Fruit fly (Drosophila melanogaster) whole organism, larva: ENCODE measurements around the gene Cyp40.

ENCODE experiments used
- noc ChIP-seq: fragments of 200-800 bp; sonication (Bioruptor generic); optimal IDR thresholded peaks from 3 replicates; lab custom pipeline; 2019; ENCODE audit warnings: missing biosample characterization, mild to moderate bottlenecking, missing genetic modification characterization, moderate library complexity

The Cyp40 gene

dm6 chr3L:9674300-9674699 is 45.8 kb downstream of the Cyp40 start:
- TF ChIP-seq noc: no peak

DNA sequence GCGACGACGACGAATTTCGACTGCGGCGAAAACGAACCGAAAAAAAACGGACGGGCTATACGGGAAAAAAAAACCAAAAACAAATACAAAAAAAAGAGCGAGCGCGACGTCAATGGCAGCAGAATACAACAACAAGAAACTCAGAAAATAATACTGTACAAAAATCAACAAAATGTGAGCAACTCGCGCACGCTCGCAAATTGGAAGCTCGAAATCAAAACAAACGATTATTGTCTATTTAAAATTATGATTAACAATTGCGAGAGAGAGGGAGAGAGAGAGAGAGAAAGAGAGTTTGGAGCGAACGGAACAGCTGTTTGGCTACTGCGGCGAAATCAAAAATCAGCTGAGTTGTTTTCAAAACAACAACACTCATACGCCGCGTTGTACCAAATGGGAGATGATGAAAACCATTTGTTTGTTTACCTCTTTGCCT is 47.1 kb downstream of the Cyp40 start:
- TF ChIP-seq noc: peak; percentile 31

DNA sequence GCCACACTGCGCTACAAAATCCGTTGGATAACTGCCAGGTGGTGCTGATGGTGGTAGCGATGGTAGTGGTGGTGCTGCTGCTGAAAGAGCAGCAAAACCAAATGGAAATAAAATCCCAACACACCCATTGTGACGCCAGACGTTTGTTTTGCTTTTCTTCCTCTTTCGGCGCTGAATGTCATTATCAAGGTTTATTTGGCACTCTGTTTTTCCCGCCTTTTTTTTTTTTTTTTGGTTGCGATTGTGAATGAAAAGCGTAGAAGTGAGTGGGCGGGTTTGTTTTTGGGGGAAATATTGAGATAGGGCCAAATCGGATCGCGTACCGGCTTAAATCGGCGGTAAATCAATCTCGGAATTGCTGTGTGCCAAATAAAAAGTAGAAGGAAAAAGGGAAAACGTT is 48.8 kb downstream of the Cyp40 start:
- no peak for TF ChIP-seq noc

- TF ChIP-seq noc: no peak
Observed at dm6 chr3L:9678007-9678497, 49.6 kb downstream of the Cyp40 start.

dm6 chr3L:9678994-9679393 is 50.5 kb downstream of the Cyp40 start, which contains the start of the genes fry and CG16717:
Gene fry (minus strand): TSS chr3L:9679103.
Gene CG16717 (plus strand): TSS chr3L:9679201.
- no peak for TF ChIP-seq noc

DNA sequence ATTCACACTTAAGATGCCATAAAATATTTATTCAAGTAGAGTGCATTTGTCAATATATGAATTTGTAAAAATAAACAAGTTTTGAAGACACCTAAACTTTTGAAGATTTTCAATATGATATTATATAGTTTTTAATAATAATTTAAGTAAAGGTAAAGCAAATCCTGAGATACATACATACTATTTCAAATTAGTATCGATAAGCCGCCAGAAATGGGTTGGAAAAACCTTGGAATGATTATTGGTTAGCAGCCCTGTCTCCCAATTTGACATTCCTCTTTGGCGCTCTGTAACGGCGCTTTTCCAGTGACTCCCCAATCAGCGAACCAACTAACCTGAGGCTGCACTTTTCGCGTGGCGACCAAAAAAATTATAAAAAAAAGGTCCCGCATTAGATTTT is 52.5 kb downstream of the Cyp40 start, which contains the start of gene alphaTub67C:
Gene alphaTub67C (plus strand): TSS at position 301 of the 400 bp plus-strand sequence.
- no peak for TF ChIP-seq noc
